Worm (Caenorhabditis elegans): ENCODE data around the gene irld-63.

Gene irld-63

ce11 chrII:2962531-2963164, 32.1 kb downstream of the irld-63 start:
- TF ChIP-seq pha-4 (tag; optimal IDR thresholded peaks at IDR 0.05) (no peak), unc-42 (tag; optimal IDR thresholded peaks at IDR 0.05) (peak; percentile 64), Y22D7AL.16 (tag; optimal IDR thresholded peaks at IDR 0.05) (no peak), madf-2 (tag; optimal IDR thresholded peaks at IDR 0.05) (no peak), ceh-6 (GFP tag; optimal IDR thresholded peaks at IDR 0.05) (no peak), hlh-30 (tag; optimal IDR thresholded peaks at IDR 0.05; ENCODE audit: insufficient read depth) (peak; percentile 69), dmd-4 (tag; optimal IDR thresholded peaks at IDR 0.05; ENCODE audit: borderline replicate concordance) (no peak), fax-1 (tag; optimal IDR thresholded peaks at IDR 0.05) (no peak), npax-4 (tag; optimal IDR thresholded peaks at IDR 0.05) (no peak), ceh-24 (tag; optimal IDR thresholded peaks at IDR 0.05) (no peak), ceh-19 (GFP tag; optimal IDR thresholded peaks at IDR 0.05) (no peak), ama-1 (optimal IDR thresholded peaks at IDR 0.05) (no peak)

- TF ChIP-seq tbx-7 (tag; optimal IDR thresholded peaks at IDR 0.05) (no peak), dve-1 (tag; optimal IDR thresholded peaks at IDR 0.05) (no peak), mec-3 (tag; optimal IDR thresholded peaks at IDR 0.05; ENCODE audit: borderline replicate concordance) (no peak), nfya-1 (tag; optimal IDR thresholded peaks at IDR 0.05) (no peak)
Measured at ce11 chrII:2963619-2964018, 33.1 kb downstream of the irld-63 start.

- TF ChIP-seq unc-55 (GFP tag; optimal IDR thresholded peaks at IDR 0.05): no peak
- no peak for TF ChIP-seq ceh-30 (tag; optimal IDR thresholded peaks at IDR 0.05)
- no peak for TF ChIP-seq che-1 (tag; optimal IDR thresholded peaks at IDR 0.05)
- TF ChIP-seq hlh-15 (tag; optimal IDR thresholded peaks at IDR 0.05): no peak
- no peak for TF ChIP-seq hlh-8 (tag; optimal IDR thresholded peaks at IDR 0.05)
- no peak for TF ChIP-seq madf-2 (tag; optimal IDR thresholded peaks at IDR 0.05)
- TF ChIP-seq ceh-31 (tag; optimal IDR thresholded peaks at IDR 0.05): no peak
- no peak for TF ChIP-seq ztf-16 (tag; optimal IDR thresholded peaks at IDR 0.05)
- TF ChIP-seq npax-4 (tag; optimal IDR thresholded peaks at IDR 0.05): no peak
- no peak for TF ChIP-seq odd-2 (tag; optimal IDR thresholded peaks at IDR 0.05)
- TF ChIP-seq ttx-3 (tag; optimal IDR thresholded peaks at IDR 0.05): no peak
Measured at ce11 chrII:2965215-2965998, 34.9 kb downstream of the irld-63 start.

- TF ChIP-seq unc-42 (tag; optimal IDR thresholded peaks at IDR 0.05) (peak; percentile 1), ama-1 (optimal IDR thresholded peaks at IDR 0.05) (no peak)
Measured at ce11 chrII:2966350-2966749, 35.8 kb downstream of the irld-63 start.

DNA sequence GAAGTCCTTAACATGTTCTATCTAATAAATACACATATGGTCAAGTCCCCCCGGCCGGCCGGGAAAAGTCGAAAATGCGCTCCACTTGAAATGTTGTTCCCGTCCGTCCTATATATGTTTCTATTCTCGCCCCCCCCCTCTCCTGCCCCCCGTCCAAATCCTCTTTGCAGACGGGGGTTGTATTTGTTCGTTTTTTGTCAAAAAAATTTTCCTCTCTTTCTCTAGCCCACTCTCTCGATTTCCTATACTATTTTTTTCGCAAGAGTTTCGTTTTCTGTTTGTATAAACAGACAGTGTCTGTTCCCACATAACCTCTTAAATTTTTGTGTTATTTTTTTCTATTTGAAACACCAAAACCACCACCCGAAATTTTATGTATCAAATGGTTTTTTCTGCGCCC, 36.5 kb downstream of the irld-63 start:
- TF ChIP-seq ztf-16 (tag; optimal IDR thresholded peaks at IDR 0.05) (no peak), nhr-11 (tag; optimal IDR thresholded peaks at IDR 0.05) (no peak), sdc-2 (tag; optimal IDR thresholded peaks at IDR 0.05) (no peak), eyg-1 (tag; optimal IDR thresholded peaks at IDR 0.05) (no peak), ceh-22 (tag; optimal IDR thresholded peaks at IDR 0.05) (no peak)

ce11 chrII:2973940-2974402, 43.4 kb downstream of the irld-63 start:
- TF ChIP-seq pat-9 (tag; optimal IDR thresholded peaks at IDR 0.05): peak; percentile 42
- TF ChIP-seq pha-2 (tag; optimal IDR thresholded peaks at IDR 0.05): no peak
- TF ChIP-seq dmd-4 (tag; optimal IDR thresholded peaks at IDR 0.05; ENCODE audit: borderline replicate concordance): no peak
- no peak for TF ChIP-seq K02D7.2 (tag; optimal IDR thresholded peaks at IDR 0.05)
- TF ChIP-seq pqm-1 (tag; optimal IDR thresholded peaks at IDR 0.05): no peak
- TF ChIP-seq hlh-15 (tag; optimal IDR thresholded peaks at IDR 0.05): no peak
- TF ChIP-seq npax-4 (tag; optimal IDR thresholded peaks at IDR 0.05): no peak
- no peak for TF ChIP-seq hlh-8 (tag; optimal IDR thresholded peaks at IDR 0.05)
- no peak for TF ChIP-seq ceh-9 (tag; optimal IDR thresholded peaks at IDR 0.05)
- no peak for TF ChIP-seq pag-3 (tag; optimal IDR thresholded peaks at IDR 0.05; ENCODE audit: borderline replicate concordance)
- TF ChIP-seq ceh-31 (tag; optimal IDR thresholded peaks at IDR 0.05): peak; percentile 79
- TF ChIP-seq hlh-6 (tag; optimal IDR thresholded peaks at IDR 0.05): no peak
- no peak for TF ChIP-seq ceh-24 (tag; optimal IDR thresholded peaks at IDR 0.05)
- no peak for TF ChIP-seq sdc-2 (tag; optimal IDR thresholded peaks at IDR 0.05)
- TF ChIP-seq pha-4 (tag; optimal IDR thresholded peaks at IDR 0.05): no peak
- TF ChIP-seq ceh-34 (tag; optimal IDR thresholded peaks at IDR 0.05): peak; percentile 3
- TF ChIP-seq ceh-18 (tag; optimal IDR thresholded peaks at IDR 0.05): peak; percentile 23
- no peak for TF ChIP-seq lin-11 (tag; optimal IDR thresholded peaks at IDR 0.05)
- TF ChIP-seq ref-2 (tag; optimal IDR thresholded peaks at IDR 0.05): no peak
- no peak for TF ChIP-seq zip-5 (tag; optimal IDR thresholded peaks at IDR 0.05)
